Fruit fly (Drosophila melanogaster): ENCODE results near the gene Atg16.

dm6 chr3R:29790183-29790582 lies 44.7 kb downstream of the Atg16 start:
- no peak for TF ChIP-seq insv (optimal IDR thresholded peaks at IDR 0.05)
- TF ChIP-seq ttk (optimal IDR thresholded peaks at IDR 0.05), result no peak
- TF ChIP-seq psq (optimal IDR thresholded peaks at IDR 0.05), result no peak
- TF ChIP-seq h (optimal IDR thresholded peaks at IDR 0.05), result no peak
- no peak for TF ChIP-seq Myc (optimal IDR thresholded peaks at IDR 0.05)
